Worm (Caenorhabditis elegans): ENCODE results near the gene ZK637.12.

ce11 chrIII:8960664-8961063 lies 36.6 kb downstream of the ZK637.12 start, which contains the start of gene ZK643.6:
- TF ChIP-seq hmbx-1 (tag; optimal IDR thresholded peaks at IDR 0.05), result no peak
- TF ChIP-seq ama-1 (optimal IDR thresholded peaks at IDR 0.05), result no peak

Measured in whole organism, early embryonic.